Worm (Caenorhabditis elegans) whole organism, L4/young adult: ENCODE measurements around the gene sqv-4.

Experiments used
- W03F9.2 ChIP-seq: fragments of 150-350 bp; optimal IDR thresholded peaks from 2 replicates; lab custom pipeline; 2014; ENCODE audit warnings: missing biosample characterization, missing genetic modification characterization
- dao-5 ChIP-seq: sonication (generic microtip); optimal IDR thresholded peaks from 2 replicates; lab custom pipeline; 2016; ENCODE audit warnings: missing genotype, missing genetic modification characterization, moderate library complexity, missing compliant biosample characterization
- him-1 ChIP-seq: sonication (generic microtip); optimal IDR thresholded peaks from 2 replicates; lab custom pipeline; 2016; ENCODE audit warnings: missing genotype, missing genetic modification reagents, missing genetic modification characterization, missing compliant biosample characterization

The sqv-4 gene

ce11 chrV:10661417-10661945 lies at the start of gene sqv-4:
Gene sqv-4 (minus strand): TSS chrV:10661467.
- TF ChIP-seq W03F9.2 (tag; lab: Kevin White, UChicago), result peak; percentile 32
- no peak for TF ChIP-seq him-1 (tag; lab: Kevin White, UChicago)

ce11 chrV:10711004-10711403 lies 49.7 kb upstream of the sqv-4 start:
- no peak for TF ChIP-seq him-1 (tag; lab: Kevin White, UChicago)
- no peak for TF ChIP-seq W03F9.2 (tag; lab: Kevin White, UChicago)
- no peak for TF ChIP-seq dao-5 (tag; lab: Kevin White, UChicago)

ce11 chrV:10709385-10709784 lies 48.1 kb upstream of the sqv-4 start:
- no peak for TF ChIP-seq him-1 (tag; lab: Kevin White, UChicago)

ce11 chrV:10708346-10708745 lies 47.1 kb upstream of the sqv-4 start:
- no peak for TF ChIP-seq dao-5 (tag; lab: Kevin White, UChicago)
- TF ChIP-seq him-1 (tag; lab: Kevin White, UChicago), result no peak
- no peak for TF ChIP-seq W03F9.2 (tag; lab: Kevin White, UChicago)

ce11 chrV:10702910-10703309 lies 41.6 kb upstream of the sqv-4 start:
- TF ChIP-seq dao-5 (tag; lab: Kevin White, UChicago) (no peak), W03F9.2 (tag; lab: Kevin White, UChicago) (no peak), him-1 (tag; lab: Kevin White, UChicago) (no peak)

- no peak for TF ChIP-seq dao-5 (tag; lab: Kevin White, UChicago)
These were observed 41.0 kb upstream of the sqv-4 start, which contains the start of gene pph-1 for ce11 chrV:10702249-10702648. Gene pph-1 (plus strand): TSS chrV:10702549.

- TF ChIP-seq W03F9.2 (tag; lab: Kevin White, UChicago) (no peak), him-1 (tag; lab: Kevin White, UChicago) (no peak), dao-5 (tag; lab: Kevin White, UChicago) (no peak)
These were observed 37.9 kb upstream of the sqv-4 start for ce11 chrV:10699122-10699521.

ce11 chrV:10695181-10695580 lies 33.9 kb upstream of the sqv-4 start, which contains the start of gene C05A2.4:
Gene C05A2.4 (plus strand): TSS chrV:10695481.
- no peak for TF ChIP-seq dao-5 (tag; lab: Kevin White, UChicago)
- TF ChIP-seq W03F9.2 (tag; lab: Kevin White, UChicago), result no peak
- TF ChIP-seq him-1 (tag; lab: Kevin White, UChicago), result no peak

ce11 chrV:10693749-10694148 lies 32.5 kb upstream of the sqv-4 start:
- TF ChIP-seq W03F9.2 (tag; lab: Kevin White, UChicago) (peak; percentile 18), dao-5 (tag; lab: Kevin White, UChicago) (no peak)

- no peak for TF ChIP-seq W03F9.2 (tag; lab: Kevin White, UChicago)
- no peak for TF ChIP-seq dao-5 (tag; lab: Kevin White, UChicago)
- TF ChIP-seq him-1 (tag; lab: Kevin White, UChicago), result no peak
These were observed 30.0 kb upstream of the sqv-4 start for ce11 chrV:10691313-10691712.

ce11 chrV:10687601-10688000 lies 26.3 kb upstream of the sqv-4 start, which contains the start of gene F29F11.20:
Gene F29F11.20 (plus strand): TSS chrV:10687901.
- TF ChIP-seq W03F9.2 (tag; lab: Kevin White, UChicago), result no peak
- TF ChIP-seq him-1 (tag; lab: Kevin White, UChicago), result no peak
- no peak for TF ChIP-seq dao-5 (tag; lab: Kevin White, UChicago)

ce11 chrV:10684748-10685147 lies 23.5 kb upstream of the sqv-4 start:
- TF ChIP-seq him-1 (tag; lab: Kevin White, UChicago) (no peak), W03F9.2 (tag; lab: Kevin White, UChicago) (no peak), dao-5 (tag; lab: Kevin White, UChicago) (no peak)

ce11 chrV:10683458-10683857 lies 22.2 kb upstream of the sqv-4 start:
- TF ChIP-seq W03F9.2 (tag; lab: Kevin White, UChicago) (no peak), dao-5 (tag; lab: Kevin White, UChicago) (no peak), him-1 (tag; lab: Kevin White, UChicago) (no peak)

ce11 chrV:10682122-10682521 lies 20.9 kb upstream of the sqv-4 start, which contains the start of gene gsp-1:
Gene gsp-1 (plus strand): TSS chrV:10682422.
- TF ChIP-seq him-1 (tag; lab: Kevin White, UChicago) (no peak), W03F9.2 (tag; lab: Kevin White, UChicago) (no peak), dao-5 (tag; lab: Kevin White, UChicago) (no peak)
